Worm (Caenorhabditis elegans) whole organism, L4 larva: Measurements from ENCODE around the gene bnc-1.
A peak's percentile ranks its signal among the peaks of the same experiment; 100 is the strongest.

Experiments used
- D1046.2 ChIP-seq: fragments of 200-800 bp; sonication (Bioruptor generic); IDR thresholded peaks from 2 replicates; pipeline ENCODE4 v1.3.6; 2022; ENCODE audit warnings: missing genetic modification characterization, missing compliant biosample characterization
- F26F4.8 ChIP-seq: fragments of 200-800 bp; sonication (Bioruptor generic); conservative IDR thresholded peaks from 2 replicates; pipeline ENCODE4 v1.3.6; 2022; ENCODE audit warnings: missing genetic modification characterization, missing compliant biosample characterization
- R02D3.7 ChIP-seq: fragments of 150-350 bp; sonication (generic microtip); optimal IDR thresholded peaks from 3 replicates; lab custom pipeline; 2014; ENCODE audit warnings: missing biosample characterization, missing genetic modification characterization
- T20F7.1 ChIP-seq: fragments of 200-800 bp; sonication (Bioruptor generic); optimal IDR thresholded peaks from 2 replicates; lab custom pipeline; 2018; ENCODE audit warnings: mild to moderate bottlenecking, missing genetic modification characterization, missing compliant biosample characterization
- T26A8.4 ChIP-seq: fragments of 200-800 bp; sonication (Bioruptor generic); IDR thresholded peaks from 2 replicates; pipeline ENCODE4 v1.3.6; 2022; ENCODE audit warnings: missing genetic modification characterization, missing compliant biosample characterization
- Y105C5A.15 ChIP-seq: fragments of 200-800 bp; sonication (Bioruptor generic); IDR thresholded peaks from 2 replicates; pipeline ENCODE4 v1.3.6; 2022; ENCODE audit warnings: missing genetic modification characterization, missing compliant biosample characterization
- Y48G9A.11 ChIP-seq: fragments of 200-800 bp; sonication (Bioruptor generic); IDR thresholded peaks from 2 replicates; pipeline ENCODE4 v1.3.6; 2022; ENCODE audit warnings: missing genetic modification reagents, missing genetic modification characterization, missing compliant biosample characterization
- ZK337.2 ChIP-seq: fragments of 200-800 bp; sonication (Bioruptor generic); IDR thresholded peaks from 2 replicates; pipeline ENCODE4 v1.3.6; 2022; ENCODE audit warnings: missing genetic modification reagents, missing genetic modification characterization, missing compliant biosample characterization
- aha-1 ChIP-seq: fragments of 150-350 bp; peaks from one replicate; lab custom pipeline; 2014; ENCODE audit warnings: missing biosample characterization, missing genetic modification characterization
- aly-2 ChIP-seq: sonication (generic microtip); optimal IDR thresholded peaks from 2 replicates; lab custom pipeline; 2018; ENCODE audit warnings: missing biosample characterization, missing genetic modification characterization
- ama-1 ChIP-seq: fragments of 150-350 bp; optimal IDR thresholded peaks from 2 replicates; lab custom pipeline; 2014; ENCODE audit warnings: inconsistent platforms, mixed read lengths
- arid-1 ChIP-seq: fragments of 200-800 bp; sonication (Bioruptor generic); conservative IDR thresholded peaks from 2 replicates; pipeline ENCODE4 v1.3.6; 2022; ENCODE audit warnings: missing genetic modification reagents, missing genetic modification characterization, missing compliant biosample characterization
- ceh-44 ChIP-seq: fragments of 200-800 bp; sonication (Bioruptor generic); IDR thresholded peaks from 2 replicates; pipeline ENCODE4 v1.3.6; 2022; ENCODE audit warnings: missing genetic modification reagents, missing genetic modification characterization, missing compliant biosample characterization
- ces-1 ChIP-seq: fragments of 150-350 bp; sonication (generic microtip); optimal IDR thresholded peaks from 4 replicates; lab custom pipeline; 2014; ENCODE audit warnings: missing biosample characterization, missing genetic modification reagents, missing genetic modification characterization
- cey-2 ChIP-seq: sonication (generic microtip); optimal IDR thresholded peaks from 3 replicates; lab custom pipeline; 2017; ENCODE audit warnings: missing genetic modification characterization, mild to moderate bottlenecking, missing compliant biosample characterization, antibody characterized with exemption, borderline replicate concordance; ENCODE audit not compliant: insufficient read depth
- daf-12 ChIP-seq: fragments of 150-350 bp; optimal IDR thresholded peaks from 2 replicates; lab custom pipeline; 2014; ENCODE audit warnings: missing biosample characterization, missing genetic modification reagents, missing genetic modification characterization
- daf-19 ChIP-seq: fragments of 200-800 bp; sonication (Bioruptor generic); conservative IDR thresholded peaks from 2 replicates; pipeline ENCODE4 v1.3.6; 2022; ENCODE audit warnings: missing genetic modification characterization, missing compliant biosample characterization
- dmd-6 ChIP-seq: fragments of 200-800 bp; sonication (Bioruptor generic); IDR thresholded peaks from 2 replicates; pipeline ENCODE4 v1.3.6; 2022; ENCODE audit warnings: missing genetic modification reagents, missing genetic modification characterization, missing compliant biosample characterization
- dmd-9 ChIP-seq: fragments of 200-800 bp; sonication (Bioruptor generic); IDR thresholded peaks from 2 replicates; pipeline ENCODE4 v1.3.6; 2022; ENCODE audit warnings: missing genetic modification reagents, missing genetic modification characterization, missing compliant biosample characterization
- egl-43 ChIP-seq: fragments of 200-800 bp; sonication (Bioruptor generic); IDR thresholded peaks from 2 replicates; pipeline ENCODE4 v1.3.6; 2022; ENCODE audit warnings: missing genetic modification reagents, missing genetic modification characterization, missing compliant biosample characterization
- hif-1 ChIP-seq, 2 experiments: sonication (generic microtip); optimal IDR thresholded peaks; 2 replicates each; lab custom pipeline; 2016 to 2017; ENCODE audit warnings: missing compliant biosample characterization in 2 of 2, missing genetic modification characterization in 2 of 2, missing genetic modification reagents in 2 of 2, missing genotype in 2 of 2, mild to moderate bottlenecking in 1 of 2
- jun-1 ChIP-seq: fragments of 150-350 bp; optimal IDR thresholded peaks from 2 replicates; lab custom pipeline; 2014; ENCODE audit warnings: missing biosample characterization, missing genetic modification reagents, missing genetic modification characterization
- lin-1 ChIP-seq: fragments of 200-800 bp; sonication (Bioruptor generic); IDR thresholded peaks from 2 replicates; pipeline ENCODE4 v1.3.6; 2022; ENCODE audit warnings: missing genetic modification reagents, missing genetic modification characterization, missing compliant biosample characterization
- lin-13 ChIP-seq: fragments of 150-350 bp; optimal IDR thresholded peaks from 2 replicates; lab custom pipeline; 2014; ENCODE audit warnings: missing biosample characterization, missing genetic modification reagents, missing genetic modification characterization
- lin-15B ChIP-seq: fragments of 150-350 bp; sonication (generic microtip); optimal IDR thresholded peaks from 3 replicates; lab custom pipeline; 2014; ENCODE audit warnings: missing biosample characterization, missing genetic modification characterization
- lin-39 ChIP-seq: fragments of 150-350 bp; optimal IDR thresholded peaks from 2 replicates; lab custom pipeline; 2014; ENCODE audit warnings: missing biosample characterization, missing genetic modification reagents, missing genetic modification characterization
- lir-3 ChIP-seq: sonication (generic microtip); optimal IDR thresholded peaks from 2 replicates; lab custom pipeline; 2016; ENCODE audit warnings: mild to moderate bottlenecking, missing genetic modification characterization, missing compliant biosample characterization
- lsy-2 ChIP-seq, 2 experiments: fragments of 150-350 bp in 1 of 2; sonication (generic microtip) in 1 of 2; optimal IDR thresholded peaks; 2 replicates each; lab custom pipeline; 2014 to 2017; ENCODE audit warnings: missing biosample characterization in 2 of 2, missing genetic modification characterization in 2 of 2
- madf-9 ChIP-seq: fragments of 200-800 bp; sonication (Bioruptor generic); conservative IDR thresholded peaks from 2 replicates; pipeline ENCODE4 v1.3.6; 2022; ENCODE audit warnings: missing genetic modification reagents, missing genetic modification characterization, missing compliant biosample characterization
- mdt-29 ChIP-seq: fragments of 200-800 bp; sonication (Bioruptor generic); IDR thresholded peaks from 2 replicates; pipeline ENCODE4 v1.3.6; 2022; ENCODE audit warnings: missing genetic modification reagents, missing genetic modification characterization, missing compliant biosample characterization
- mep-1 ChIP-seq: fragments of 150-350 bp; sonication (generic microtip); optimal IDR thresholded peaks from 3 replicates; lab custom pipeline; 2014; ENCODE audit warnings: missing biosample characterization, missing genetic modification characterization
- mxl-2 ChIP-seq: fragments of 200-800 bp; sonication (Bioruptor generic); conservative IDR thresholded peaks from 2 replicates; pipeline ENCODE4 v1.3.6; 2022; ENCODE audit warnings: missing genetic modification reagents, missing genetic modification characterization, missing compliant biosample characterization
- mxl-3 ChIP-seq: fragments of 200-800 bp; sonication (Bioruptor generic); optimal IDR thresholded peaks from 2 replicates; lab custom pipeline; 2018; ENCODE audit warnings: mild to moderate bottlenecking, missing genetic modification characterization, missing compliant biosample characterization
- nhr-10 ChIP-seq: fragments of 150-350 bp; optimal IDR thresholded peaks from 2 replicates; lab custom pipeline; 2014; ENCODE audit warnings: missing biosample characterization, missing genetic modification characterization
- nhr-11 ChIP-seq: fragments of 150-350 bp; optimal IDR thresholded peaks from 2 replicates; lab custom pipeline; 2014; ENCODE audit warnings: missing biosample characterization, missing genetic modification characterization
- nhr-237 ChIP-seq: sonication (generic microtip); optimal IDR thresholded peaks from 2 replicates; lab custom pipeline; 2017; ENCODE audit warnings: missing biosample characterization, missing genetic modification characterization
- nhr-76 ChIP-seq: fragments of 150-350 bp; optimal IDR thresholded peaks from 2 replicates; lab custom pipeline; 2014; ENCODE audit warnings: missing biosample characterization, missing genetic modification characterization
- pha-4 ChIP-seq, 2 experiments: fragments of 150-350 bp in 1 of 2; fragments of 200-800 bp in 1 of 2; sonication (Bioruptor generic) in 1 of 2; IDR thresholded peaks in 1 of 2; optimal IDR thresholded peaks in 1 of 2; 2 replicates each; pipeline versions ENCODE4 v1.3.6 to Lab custom; 2014 to 2022; ENCODE audit warnings: missing genetic modification characterization in 2 of 2, missing genetic modification reagents in 2 of 2, missing biosample characterization in 1 of 2, missing compliant biosample characterization in 1 of 2
- php-3 ChIP-seq: fragments of 200-800 bp; sonication (Bioruptor generic); IDR thresholded peaks from 2 replicates; pipeline ENCODE4 v1.3.6; 2022; ENCODE audit warnings: missing genetic modification reagents, missing genetic modification characterization, missing compliant biosample characterization
- rbr-2 ChIP-seq: sonication (generic microtip); optimal IDR thresholded peaks from 2 replicates; lab custom pipeline; 2016; ENCODE audit warnings: missing genotype, missing genetic modification characterization, missing compliant biosample characterization
- saeg-2 ChIP-seq: fragments of 200-800 bp; sonication (Bioruptor generic); IDR thresholded peaks from 2 replicates; pipeline ENCODE4 v1.3.6; 2022; ENCODE audit warnings: missing genetic modification reagents, missing genetic modification characterization, missing compliant biosample characterization
- sdz-12 ChIP-seq: fragments of 200-800 bp; sonication (Bioruptor generic); optimal IDR thresholded peaks from 2 replicates; lab custom pipeline; 2018; ENCODE audit warnings: mild to moderate bottlenecking, missing genetic modification characterization, missing compliant biosample characterization
- snpc-1.2 ChIP-seq: fragments of 200-800 bp; sonication (Bioruptor generic); IDR thresholded peaks from 2 replicates; pipeline ENCODE4 v1.3.6; 2022; ENCODE audit warnings: missing genetic modification reagents, missing genetic modification characterization, missing compliant biosample characterization
- snpc-4 ChIP-seq: fragments of 150-350 bp; optimal IDR thresholded peaks from 2 replicates; lab custom pipeline; 2014; ENCODE audit warnings: missing biosample characterization, missing genetic modification characterization
- spr-1 ChIP-seq: sonication (generic microtip); optimal IDR thresholded peaks from 2 replicates; lab custom pipeline; 2016; ENCODE audit warnings: mild to moderate bottlenecking, missing genetic modification characterization, missing compliant biosample characterization
- unc-130 ChIP-seq: sonication (generic microtip); optimal IDR thresholded peaks from 2 replicates; lab custom pipeline; 2016; ENCODE audit warnings: missing genetic modification reagents, missing genetic modification characterization, missing compliant biosample characterization
- unc-62 ChIP-seq, 3 experiments: fragments of 150-350 bp in 1 of 3; sonication (generic microtip); optimal IDR thresholded peaks in 2 of 3; peaks in 1 of 3; 1 replicate in 1 of 3; 2 replicates in 2 of 3; lab custom pipeline; 2014 to 2017; ENCODE audit warnings: missing biosample characterization in 3 of 3, missing genetic modification characterization in 3 of 3, missing genetic modification reagents in 3 of 3, missing genotype in 1 of 3
- zag-1 ChIP-seq: fragments of 150-350 bp; optimal IDR thresholded peaks from 2 replicates; lab custom pipeline; 2014; ENCODE audit warnings: missing biosample characterization, missing genetic modification characterization
- zfp-2 ChIP-seq: sonication (generic microtip); optimal IDR thresholded peaks from 2 replicates; lab custom pipeline; 2016; ENCODE audit warnings: mild to moderate bottlenecking, missing genetic modification characterization, missing compliant biosample characterization

The bnc-1 gene

ce11 chrV:12303453-12304077, 26.7 kb upstream of the bnc-1 start:
- TF ChIP-seq nhr-11 (tag; lab: Kevin White, UChicago) (peak; percentile 47), lir-3 (tag; lab: Kevin White, UChicago) (peak; percentile 95), ZK337.2 (GFP tag; lab: Robert Waterston, UW) (peak; percentile 98), lin-13 (GFP tag; lab: Kevin White, UChicago) (peak; percentile 67), snpc-1.2 (GFP tag; lab: Robert Waterston, UW) (peak; percentile 97), dmd-6 (GFP tag; lab: Robert Waterston, UW) (peak; percentile 88), unc-62 (GFP tag; optimal IDR thresholded peaks at IDR 0.05 in 1 of 2; lab: Kevin White, UChicago) (peak in 1 of 2 experiments; percentile 86), unc-62 (tag; optimal IDR thresholded peaks at IDR 0.05; lab: Kevin White, UChicago) (no peak), T20F7.1 (GFP tag; lab: Kevin White, UChicago) (peak; percentile 86), Y105C5A.15 (GFP tag; lab: Robert Waterston, UW) (peak; percentile 100), snpc-4 (tag; lab: Kevin White, UChicago) (no peak), lin-1 (GFP tag; lab: Robert Waterston, UW) (peak; percentile 98), aha-1 (peak; percentile 93), mxl-2 (GFP tag; lab: Robert Waterston, UW) (peak; percentile 93), cey-2 (tag; lab: Kevin White, UChicago) (peak; percentile 42), sdz-12 (GFP tag; lab: Kevin White, UChicago) (peak; percentile 98), R02D3.7 (tag; lab: Kevin White, UChicago) (peak; percentile 35), ces-1 (GFP tag; lab: Kevin White, UChicago) (peak; percentile 55), zag-1 (tag; lab: Kevin White, UChicago) (peak; percentile 26), daf-19 (GFP tag; lab: Robert Waterston, UW) (peak; percentile 100), T26A8.4 (GFP tag; lab: Robert Waterston, UW) (peak; percentile 98), unc-130 (GFP tag; lab: Kevin White, UChicago) (peak; percentile 83), php-3 (GFP tag; lab: Robert Waterston, UW) (peak; percentile 99), lin-39 (tag; lab: Kevin White, UChicago) (no peak), mxl-3 (GFP tag; lab: Kevin White, UChicago) (peak; percentile 91), rbr-2 (tag; lab: Kevin White, UChicago) (peak; percentile 94), aly-2 (tag; lab: Kevin White, UChicago) (peak; percentile 94), Y48G9A.11 (GFP tag; lab: Robert Waterston, UW) (peak; percentile 96), ceh-44 (GFP tag; lab: Robert Waterston, UW) (peak; percentile 98), arid-1 (GFP tag; lab: Robert Waterston, UW) (peak; percentile 99), mdt-29 (GFP tag; lab: Robert Waterston, UW) (peak; percentile 95), pha-4 (GFP tag; IDR thresholded peaks at IDR 0.05; lab: Robert Waterston, UW) (peak; percentile 99), pha-4 (tag; optimal IDR thresholded peaks at IDR 0.05; lab: Kevin White, UChicago) (no peak), lsy-2 (tag; optimal IDR thresholded peaks at IDR 0.05; lab: Kevin White, UChicago) (peak; percentile 58 to 86), egl-43 (GFP tag; lab: Robert Waterston, UW) (peak; percentile 100), jun-1 (tag; lab: Kevin White, UChicago) (peak; percentile 73), daf-12 (no peak), zfp-2 (tag; lab: Kevin White, UChicago) (peak; percentile 80), dmd-9 (peak; percentile 96), nhr-10 (tag; lab: Kevin White, UChicago) (no peak), nhr-76 (no peak), nhr-237 (tag; lab: Kevin White, UChicago) (no peak), spr-1 (tag; lab: Kevin White, UChicago) (peak; percentile 96), F26F4.8 (GFP tag; lab: Robert Waterston, UW) (peak; percentile 100), saeg-2 (GFP tag; lab: Robert Waterston, UW) (peak; percentile 99), hif-1 (tag; optimal IDR thresholded peaks at IDR 0.05; lab: Kevin White, UChicago) (peak; percentile 76 to 81), D1046.2 (GFP tag; lab: Robert Waterston, UW) (peak; percentile 97), mep-1 (tag; lab: Kevin White, UChicago) (peak; percentile 91), madf-9 (GFP tag; lab: Robert Waterston, UW) (peak; percentile 95), ama-1 (lab: Kevin White, UChicago) (peak; percentile 91), lin-15B (tag; lab: Kevin White, UChicago) (no peak)
